Worm (Caenorhabditis elegans) whole organism, L4 larva: Measurements from ENCODE around the gene srlf-28.
A peak's percentile ranks its signal among the peaks of the same experiment; 100 is the strongest.

ENCODE experiments used
- ama-1 ChIP-seq: fragments of 150-350 bp; optimal IDR thresholded peaks from 2 replicates; lab custom pipeline; 2014; ENCODE audit warnings: inconsistent platforms, mixed read lengths
- egl-27 ChIP-seq: sonication (generic microtip); optimal IDR thresholded peaks from 3 replicates; lab custom pipeline; 2017; ENCODE audit warnings: missing biosample characterization, missing genetic modification reagents, missing genetic modification characterization
- hlh-11 ChIP-seq: fragments of 200-800 bp; sonication (Bioruptor generic); optimal IDR thresholded peaks from 2 replicates; lab custom pipeline; 2018; ENCODE audit warnings: mild to moderate bottlenecking, missing genetic modification characterization, missing compliant biosample characterization
- hlh-30 ChIP-seq: sonication (generic microtip); optimal IDR thresholded peaks from 2 replicates; lab custom pipeline; 2017; ENCODE audit warnings: antibody characterized with exemption, mild to moderate bottlenecking, missing genetic modification characterization, missing compliant biosample characterization; ENCODE audit not compliant: insufficient read depth
- jun-1 ChIP-seq: fragments of 150-350 bp; optimal IDR thresholded peaks from 2 replicates; lab custom pipeline; 2014; ENCODE audit warnings: missing biosample characterization, missing genetic modification reagents, missing genetic modification characterization
- unc-62 ChIP-seq, 3 experiments: fragments of 150-350 bp in 1 of 3; sonication (generic microtip); optimal IDR thresholded peaks in 2 of 3; peaks in 1 of 3; 1 replicate in 1 of 3; 2 replicates in 2 of 3; lab custom pipeline; 2014 to 2017; ENCODE audit warnings: missing biosample characterization in 3 of 3, missing genetic modification characterization in 3 of 3, missing genetic modification reagents in 3 of 3, missing genotype in 1 of 3
- ztf-7 ChIP-seq: fragments of 150-350 bp; optimal IDR thresholded peaks from 2 replicates; lab custom pipeline; 2014; ENCODE audit warnings: missing biosample characterization, missing genetic modification characterization

DNA sequence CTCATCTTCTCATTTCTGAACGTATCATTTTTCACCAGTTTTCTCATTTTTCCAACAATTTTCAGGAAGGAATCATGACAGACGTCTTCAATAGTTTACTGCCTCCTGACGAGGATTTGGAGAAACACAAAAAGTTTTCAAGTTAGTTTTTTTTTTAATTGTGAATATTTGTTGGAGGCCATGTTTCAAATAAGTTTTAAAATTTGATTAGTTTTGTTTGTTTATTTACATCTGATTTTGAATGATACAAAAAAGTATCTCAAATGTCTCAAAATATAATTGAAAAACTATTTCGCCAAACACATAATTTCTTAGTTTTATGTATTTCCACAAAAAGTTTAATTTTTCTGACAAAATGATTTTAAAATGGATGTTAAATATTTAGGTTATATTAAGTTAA lies 17.5 kb upstream of the srlf-28 start, which contains the start of gene ssu-2:
- TF ChIP-seq ama-1 (lab: Kevin White, UChicago) (no peak), hlh-30 (tag; lab: Kevin White, UChicago) (no peak), unc-62 (GFP tag; optimal IDR thresholded peaks at IDR 0.05 in 1 of 2; lab: Kevin White, UChicago) (peak in 1 of 2 experiments; percentile 75), unc-62 (tag; optimal IDR thresholded peaks at IDR 0.05; lab: Kevin White, UChicago) (no peak), egl-27 (tag; lab: Kevin White, UChicago) (no peak), ztf-7 (no peak), jun-1 (tag; lab: Kevin White, UChicago) (no peak), hlh-11 (tag; lab: Kevin White, UChicago) (no peak)
